Fruit fly (Drosophila melanogaster) whole organism, embryonic: ENCODE measurements around the gene vas.
A peak's percentile ranks its signal among the peaks of the same experiment; 100 is the strongest.

ENCODE experiments used
- Abd-B ChIP-seq: fragments of 200-800 bp; sonication (Bioruptor generic); optimal IDR thresholded peaks from 2 replicates; lab custom pipeline; 2018; ENCODE audit warnings: missing biosample characterization, mild to moderate bottlenecking, missing genetic modification characterization, moderate library complexity
- CG10321 ChIP-seq: fragments of 200-800 bp; sonication (Bioruptor generic); IDR thresholded peaks from 2 replicates; pipeline ENCODE4 v1.3.6; 2022; ENCODE audit warnings: missing biosample characterization, missing genetic modification characterization
- CG10462 ChIP-seq: fragments of 200-800 bp; sonication (Bioruptor generic); optimal IDR thresholded peaks from 2 replicates; lab custom pipeline; 2016; ENCODE audit warnings: missing biosample characterization, missing genetic modification characterization
- CG15269 ChIP-seq: fragments of 200-800 bp; sonication (Bioruptor generic); optimal IDR thresholded peaks from 2 replicates; lab custom pipeline; 2018; ENCODE audit warnings: missing biosample characterization, mild to moderate bottlenecking, missing genetic modification characterization, moderate library complexity
- CG16863 ChIP-seq: fragments of 200-800 bp; sonication (Bioruptor generic); optimal IDR thresholded peaks from 3 replicates; lab custom pipeline; 2016; ENCODE audit warnings: missing biosample characterization, missing genetic modification characterization
- CG17361 ChIP-seq: fragments of 200-800 bp; sonication (Bioruptor generic); IDR thresholded peaks from 3 replicates; pipeline ENCODE4 v1.3.6; 2022; ENCODE audit warnings: missing biosample characterization, missing genetic modification characterization
- CG17612 ChIP-seq: fragments of 200-800 bp; sonication (Bioruptor generic); IDR thresholded peaks from 2 replicates; pipeline ENCODE4 v1.3.6; 2022; ENCODE audit warnings: missing biosample characterization, missing genetic modification characterization
- CG1792 ChIP-seq: fragments of 200-800 bp; sonication (Bioruptor generic); optimal IDR thresholded peaks from 2 replicates; lab custom pipeline; 2016; ENCODE audit warnings: missing biosample characterization, missing genetic modification characterization
- CG1832 ChIP-seq: fragments of 200-800 bp; sonication (Bioruptor generic); optimal IDR thresholded peaks from 2 replicates; lab custom pipeline; 2017; ENCODE audit warnings: missing biosample characterization, mild to moderate bottlenecking, missing genetic modification characterization, inconsistent platforms
- CG18599 ChIP-seq: fragments of 200-800 bp; sonication (Bioruptor generic); optimal IDR thresholded peaks from 3 replicates; lab custom pipeline; 2017; ENCODE audit warnings: missing biosample characterization, missing genetic modification characterization, mild to moderate bottlenecking, moderate library complexity, missing genetic modification reagents
- CG33213 ChIP-seq: fragments of 200-800 bp; sonication (Bioruptor generic); optimal IDR thresholded peaks from 3 replicates; lab custom pipeline; 2016; ENCODE audit warnings: missing biosample characterization, missing genetic modification characterization
- CG33557 ChIP-seq: fragments of 200-800 bp; sonication (Bioruptor generic); optimal IDR thresholded peaks from 2 replicates; lab custom pipeline; 2019; ENCODE audit warnings: missing biosample characterization, mild to moderate bottlenecking, missing genetic modification characterization, moderate library complexity
- CG34422 ChIP-seq: fragments of 200-800 bp; sonication (Bioruptor generic); IDR thresholded peaks from 3 replicates; pipeline ENCODE4 v1.3.6; 2022; ENCODE audit warnings: missing biosample characterization, missing genetic modification characterization
- CG3995 ChIP-seq: fragments of 200-800 bp; sonication (Bioruptor generic); optimal IDR thresholded peaks from 3 replicates; lab custom pipeline; 2016; ENCODE audit warnings: missing biosample characterization, missing genetic modification characterization
- CG4707 ChIP-seq: fragments of 200-800 bp; sonication (Bioruptor generic); optimal IDR thresholded peaks from 2 replicates; lab custom pipeline; 2018; ENCODE audit warnings: missing biosample characterization, mild to moderate bottlenecking, missing genetic modification characterization, moderate library complexity
- Dll ChIP-seq: fragments of 200-800 bp; sonication (Bioruptor generic); IDR thresholded peaks from 4 replicates; pipeline ENCODE4 v1.3.6; 2022; ENCODE audit warnings: missing biosample characterization, missing genetic modification characterization; ENCODE audit not compliant: partially characterized antibody
- Hey ChIP-seq: fragments of 200-800 bp; sonication (Bioruptor generic); optimal IDR thresholded peaks from 3 replicates; lab custom pipeline; 2018; ENCODE audit warnings: missing biosample characterization, mild to moderate bottlenecking, missing genetic modification characterization
- Nf-YB ChIP-seq: fragments of 200-800 bp; sonication (Bioruptor generic); optimal IDR thresholded peaks from 3 replicates; lab custom pipeline; 2019; ENCODE audit warnings: missing biosample characterization, mild to moderate bottlenecking, missing genetic modification characterization, moderate library complexity
- Nf-YC ChIP-seq: fragments of 200-800 bp; optimal IDR thresholded peaks from 3 replicates; lab custom pipeline; 2019; ENCODE audit warnings: missing biosample characterization, mild to moderate bottlenecking, missing genetic modification characterization, moderate library complexity
- Sox102F ChIP-seq: fragments of 200-800 bp; sonication (Bioruptor generic); optimal IDR thresholded peaks from 2 replicates; lab custom pipeline; 2018; ENCODE audit warnings: missing biosample characterization, mild to moderate bottlenecking, missing genetic modification characterization, moderate library complexity
- Trl ChIP-seq, 3 experiments: fragments of >200 bp in 2 of 3; fragments of 200-800 bp in 1 of 3; sonication (Bioruptor generic) in 1 of 3; optimal IDR thresholded peaks; 2 replicates in 1 of 3; 3 replicates in 2 of 3; lab custom pipeline; 2016 to 2017; ENCODE audit warnings: missing biosample characterization in 1 of 3, missing genetic modification characterization in 1 of 3
- btn ChIP-seq: fragments of 200-800 bp; sonication (Bioruptor generic); optimal IDR thresholded peaks from 2 replicates; lab custom pipeline; 2016; ENCODE audit warnings: missing biosample characterization, missing genetic modification characterization
- chinmo ChIP-seq: fragments of 200-800 bp; sonication (Bioruptor generic); IDR thresholded peaks from 4 replicates; pipeline ENCODE4 v1.3.6; 2022; ENCODE audit warnings: missing biosample characterization, missing genetic modification characterization; ENCODE audit not compliant: partially characterized antibody
- crc ChIP-seq: fragments of 200-800 bp; sonication (Bioruptor generic); optimal IDR thresholded peaks from 2 replicates; lab custom pipeline; 2016; ENCODE audit warnings: missing biosample characterization, missing genetic modification characterization
- grn ChIP-seq: fragments of 200-800 bp; sonication (Bioruptor generic); optimal IDR thresholded peaks from 3 replicates; lab custom pipeline; 2017; ENCODE audit warnings: missing biosample characterization, missing genetic modification characterization
- lbe ChIP-seq: fragments of 200-800 bp; sonication (Bioruptor generic); optimal IDR thresholded peaks from 2 replicates; lab custom pipeline; 2016; ENCODE audit warnings: missing biosample characterization, mild to moderate bottlenecking, missing genetic modification characterization
- lola ChIP-seq, 3 experiments: fragments of >200 bp in 2 of 3; fragments of 200-800 bp in 1 of 3; sonication (Bioruptor generic) in 1 of 3; optimal IDR thresholded peaks; 2 replicates each; lab custom pipeline; 2017 to 2019; ENCODE audit warnings: missing biosample characterization in 3 of 3, missing genetic modification characterization in 3 of 3, mild to moderate bottlenecking in 1 of 3, moderate library complexity in 1 of 3
- luna ChIP-seq: fragments of 200-800 bp; sonication (Bioruptor generic); optimal IDR thresholded peaks from 2 replicates; lab custom pipeline; 2016; ENCODE audit warnings: missing biosample characterization, missing genetic modification characterization
- maf-S ChIP-seq: fragments of 200-800 bp; sonication (Bioruptor generic); optimal IDR thresholded peaks from 2 replicates; lab custom pipeline; 2016; ENCODE audit warnings: missing biosample characterization, missing genetic modification characterization
- mld ChIP-seq: fragments of 200-800 bp; sonication (Bioruptor generic); IDR thresholded peaks from 3 replicates; pipeline ENCODE4 v1.3.6; 2022; ENCODE audit warnings: missing biosample characterization, missing genetic modification characterization; ENCODE audit not compliant: partially characterized antibody
- vvl ChIP-seq: fragments of 200-800 bp; sonication (Bioruptor generic); IDR thresholded peaks from 2 replicates; pipeline ENCODE4 v1.3.6; 2022; ENCODE audit warnings: missing biosample characterization, missing genetic modification characterization

The vas gene

DNA sequence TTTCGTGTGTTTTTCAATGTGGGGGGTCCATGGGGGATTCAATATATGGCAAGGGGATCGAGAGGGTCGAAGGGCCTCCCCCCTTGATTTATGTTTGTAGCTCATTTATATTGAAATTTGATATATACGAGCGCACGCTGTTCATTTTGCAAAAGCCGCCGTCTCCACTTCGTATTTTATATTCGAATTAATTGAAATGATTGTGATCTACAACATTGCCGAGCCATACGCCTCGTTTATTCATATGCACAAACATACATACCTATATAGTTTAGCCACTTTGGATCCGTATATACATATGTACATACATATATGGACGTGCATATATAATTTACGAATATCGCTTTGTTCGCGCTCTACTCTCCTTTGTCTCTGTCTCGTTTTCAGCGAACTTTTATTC, 44.6 kb downstream of the vas start:
- TF ChIP-seq lbe (GFP tag; lab: Kevin White, UChicago) = no peak
- TF ChIP-seq CG1792 = no peak
- peak; percentile 69 for TF ChIP-seq CG15269 (tag; lab: Kevin White, UChicago)
- peak; percentile 2 for TF ChIP-seq Abd-B (GFP tag; lab: Kevin White, UChicago)

DNA sequence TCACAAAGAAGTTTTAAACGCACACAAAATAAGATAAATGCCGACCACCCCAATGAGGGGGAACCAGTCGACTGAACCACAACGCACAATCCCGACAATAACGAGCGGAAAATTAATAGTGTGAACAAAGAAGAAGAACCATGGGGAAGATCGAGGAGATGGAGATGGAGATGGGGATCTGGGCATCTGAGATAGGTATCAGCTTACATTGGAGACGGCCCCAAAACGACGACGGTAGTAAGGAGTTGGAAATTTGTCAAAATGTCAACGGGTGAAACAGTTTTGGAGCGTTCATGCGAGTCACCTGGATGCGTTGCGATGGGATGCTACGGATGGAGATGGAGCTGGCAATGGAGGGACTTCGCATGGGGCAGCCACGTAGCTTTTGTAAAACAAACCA, 45.8 kb downstream of the vas start:
- no peak for TF ChIP-seq CG16863 (GFP tag; lab: Kevin White, UChicago)
- TF ChIP-seq CG15269 (tag; lab: Kevin White, UChicago) = peak; percentile 54
- no peak for TF ChIP-seq mld (GFP tag; lab: Robert Waterston, UW)
- TF ChIP-seq grn (GFP tag; lab: Kevin White, UChicago) = peak; percentile 76
- TF ChIP-seq CG10462 = no peak

DNA sequence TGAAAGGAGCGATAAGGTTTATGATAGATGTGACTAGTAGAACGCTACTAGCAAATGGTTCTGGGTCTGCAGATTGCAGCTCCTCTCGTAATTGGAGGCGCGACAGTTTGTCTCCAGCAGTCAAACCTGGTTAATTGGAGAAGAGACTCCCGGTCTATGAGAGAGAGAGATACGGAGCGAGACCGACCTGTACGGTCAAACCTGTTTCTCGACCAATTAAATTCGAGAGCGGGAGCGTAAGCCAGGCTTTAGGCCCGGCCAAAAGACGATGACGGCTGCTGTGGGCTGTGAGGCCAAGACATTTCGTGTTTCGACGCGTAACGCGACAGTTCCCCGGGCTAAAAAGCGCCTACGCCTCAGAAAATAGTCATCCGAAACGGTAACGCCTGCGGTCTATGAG, 47.7 kb downstream of the vas start, which contains the start of gene CG15269:
CG15269 (plus strand) TSS at position 261 of the 400 bp plus-strand sequence.
- TF ChIP-seq Trl (optimal IDR thresholded peaks at IDR 0.05; lab: Kevin White, UChicago) (peak; percentile 39 to 58), Trl (GFP tag; optimal IDR thresholded peaks at IDR 0.05; lab: Kevin White, UChicago) (no peak), CG18599 (GFP tag; lab: Kevin White, UChicago) (no peak), Nf-YC (tag; lab: Kevin White, UChicago) (peak; percentile 79), Dll (GFP tag; lab: Robert Waterston, UW) (0 out of 4 replicates have a peak, but pooled peaks have one; percentile 15), CG33557 (no peak), Sox102F (GFP tag; lab: Kevin White, UChicago) (no peak), Nf-YB (GFP tag; lab: Kevin White, UChicago) (peak; percentile 94), CG33213 (GFP tag; lab: Kevin White, UChicago) (no peak), btn (GFP tag; lab: Kevin White, UChicago) (no peak)

DNA sequence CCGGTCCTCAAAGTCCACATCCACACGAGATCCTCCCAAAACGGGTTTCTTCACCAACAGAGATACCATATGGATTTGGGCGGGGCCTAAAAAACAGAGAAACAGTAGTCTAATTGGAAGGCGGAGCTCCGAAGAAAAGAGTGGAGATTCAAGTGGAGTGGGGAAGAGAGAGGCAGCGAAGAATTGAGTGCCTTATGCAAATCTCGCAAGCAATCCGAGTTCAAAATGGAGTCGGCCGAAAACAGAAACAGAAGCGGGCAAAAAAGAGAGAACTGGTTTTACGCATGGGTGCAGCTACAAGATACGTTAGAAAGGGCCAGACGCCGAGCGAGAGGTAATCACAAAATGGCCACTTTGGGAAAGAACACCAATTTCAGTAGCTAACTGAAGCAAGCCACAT, 49.8 kb downstream of the vas start:
- peak; percentile 34 to 37 for TF ChIP-seq Trl (optimal IDR thresholded peaks at IDR 0.05; lab: Kevin White, UChicago)
- TF ChIP-seq Trl (GFP tag; optimal IDR thresholded peaks at IDR 0.05; lab: Kevin White, UChicago) = no peak
- TF ChIP-seq Hey (tag; lab: Kevin White, UChicago) = no peak
- no peak for TF ChIP-seq CG17361 (GFP tag; lab: Robert Waterston, UW)
- peak; percentile 79 for TF ChIP-seq Nf-YB (GFP tag; lab: Kevin White, UChicago)
- TF ChIP-seq chinmo (GFP tag; lab: Robert Waterston, UW) = peak; percentile 87
- peak; percentile 87 for TF ChIP-seq vvl (GFP tag; lab: Robert Waterston, UW)
- TF ChIP-seq luna (GFP tag; lab: Kevin White, UChicago) = no peak
- TF ChIP-seq CG3995 = no peak
- no peak for TF ChIP-seq maf-S (GFP tag; lab: Kevin White, UChicago)
- TF ChIP-seq CG10321 (GFP tag; lab: Robert Waterston, UW) = 0 out of 2 replicates have a peak, but pooled peaks have one; percentile 22
- TF ChIP-seq CG34422 = no peak
- no peak for TF ChIP-seq btn (GFP tag; lab: Kevin White, UChicago)
- TF ChIP-seq CG4707 (GFP tag; lab: Kevin White, UChicago) = no peak
- no peak for TF ChIP-seq lola (GFP tag; optimal IDR thresholded peaks at IDR 0.05; lab: Kevin White, UChicago)
- TF ChIP-seq CG17612 (GFP tag; lab: Robert Waterston, UW) = no peak
- no peak for TF ChIP-seq crc (GFP tag; lab: Kevin White, UChicago)
- TF ChIP-seq CG1832 (GFP tag; lab: Kevin White, UChicago) = peak; percentile 13
- TF ChIP-seq Nf-YC (tag; lab: Kevin White, UChicago) = peak; percentile 92
- no peak for TF ChIP-seq grn (GFP tag; lab: Kevin White, UChicago)
